Worm (Caenorhabditis elegans): Measurements from ENCODE around the gene cfap-36.

ce11 chrV:141257-141656 is 30.8 kb downstream of the cfap-36 start, which contains the start of gene W03F9.11:
- TF ChIP-seq ceh-82 (tag; optimal IDR thresholded peaks at IDR 0.05): no peak
- TF ChIP-seq skn-1 (tag; optimal IDR thresholded peaks at IDR 0.05): no peak
- TF ChIP-seq ztf-11 (tag; optimal IDR thresholded peaks at IDR 0.05): no peak
- no peak for TF ChIP-seq fos-1 (tag; optimal IDR thresholded peaks at IDR 0.05)
- TF ChIP-seq lin-13 (GFP tag; optimal IDR thresholded peaks at IDR 0.05): no peak
- no peak for TF ChIP-seq snpc-4 (tag; optimal IDR thresholded peaks at IDR 0.05)
- no peak for TF ChIP-seq ets-5 (GFP tag; IDR thresholded peaks at IDR 0.05)
- TF ChIP-seq ztf-4 (tag; optimal IDR thresholded peaks at IDR 0.05): no peak
- no peak for TF ChIP-seq ces-1 (GFP tag; optimal IDR thresholded peaks at IDR 0.05)
- TF ChIP-seq nhr-237 (tag; optimal IDR thresholded peaks at IDR 0.05): no peak
- no peak for TF ChIP-seq fkh-10 (GFP tag; optimal IDR thresholded peaks at IDR 0.05)

All from whole organism, L1 larva.